Fruit fly (Drosophila melanogaster): Measurements from ENCODE around the gene CG43057.
A peak's percentile ranks its signal among the peaks of the same experiment; 100 is the strongest.

dm6 chr2L:8202569-8202968, 41.2 kb downstream of the CG43057 start:
- TF ChIP-seq Snoo (tag; optimal IDR thresholded peaks at IDR 0.05) (no peak), CG17806 (tag; optimal IDR thresholded peaks at IDR 0.05) (no peak), CG32121 (GFP tag; IDR thresholded peaks at IDR 0.05) (no peak), Pif1A (GFP tag; optimal IDR thresholded peaks at IDR 0.05) (no peak), Ets98B (GFP tag; IDR thresholded peaks at IDR 0.05) (no peak; the same call in 1 of the 2 replicates), CG9948 (tag; optimal IDR thresholded peaks at IDR 0.05) (no peak), CG12605 (GFP tag; IDR thresholded peaks at IDR 0.05) (0 out of 2 replicates have a peak, but pooled peaks have one; percentile 30), rn (GFP tag; IDR thresholded peaks at IDR 0.05) (no peak), D1 (tag; optimal IDR thresholded peaks at IDR 0.05) (no peak), CG13204 (GFP tag; optimal IDR thresholded peaks at IDR 0.05) (no peak), CG8159 (tag; optimal IDR thresholded peaks at IDR 0.05) (no peak)

All from whole organism, pupa.